Fruit fly (Drosophila melanogaster): ENCODE measurements around the gene gskt.

The gskt gene

dm6 chr3R:31405277-31406207 is 33.3 kb downstream of the gskt start, which contains the start of gene PNPase (continued):
- TF ChIP-seq CG7928 (GFP tag; optimal IDR thresholded peaks at IDR 0.05) (no peak), sd (tag; optimal IDR thresholded peaks at IDR 0.05) (peak; percentile 12), CG17385 (GFP tag; optimal IDR thresholded peaks at IDR 0.05) (peak; percentile 87), gfzf (GFP tag; optimal IDR thresholded peaks at IDR 0.05) (no peak), fd3F (GFP tag; optimal IDR thresholded peaks at IDR 0.05) (no peak), CG4360 (GFP tag; IDR thresholded peaks at IDR 0.05) (peak; percentile 64; the same call in 1 of the 2 replicates), Hmx (GFP tag; optimal IDR thresholded peaks at IDR 0.05) (no peak), CG4854 (GFP tag; optimal IDR thresholded peaks at IDR 0.05) (no peak), org-1 (GFP tag; optimal IDR thresholded peaks at IDR 0.05) (no peak), bbx (GFP tag; IDR thresholded peaks at IDR 0.05; ENCODE audit: partially characterized antibody) (peak; percentile 41), maf-S (GFP tag; optimal IDR thresholded peaks at IDR 0.05) (no peak), psq (GFP tag; optimal IDR thresholded peaks at IDR 0.05) (no peak), pros (GFP tag; optimal IDR thresholded peaks at IDR 0.05) (peak; percentile 67), CG12769 (tag; optimal IDR thresholded peaks at IDR 0.05) (peak; percentile 34), CG13894 (tag; optimal IDR thresholded peaks at IDR 0.05) (peak; percentile 19), CG8478 (optimal IDR thresholded peaks at IDR 0.05) (peak; percentile 80), lbe (GFP tag; optimal IDR thresholded peaks at IDR 0.05) (no peak), cato (GFP tag; optimal IDR thresholded peaks at IDR 0.05; ENCODE audit: borderline replicate concordance) (no peak), CG6654 (GFP tag; optimal IDR thresholded peaks at IDR 0.05) (no peak), Bdp1 (GFP tag; optimal IDR thresholded peaks at IDR 0.05) (no peak), CG34224 (GFP tag; IDR thresholded peaks at IDR 0.05; ENCODE audit: partially characterized antibody) (no peak), CG31441 (GFP tag; IDR thresholded peaks at IDR 0.05) (no peak), CG5953 (GFP tag; IDR thresholded peaks at IDR 0.05) (no peak), CG18262 (tag; optimal IDR thresholded peaks at IDR 0.05) (no peak), knrl (GFP tag; IDR thresholded peaks at IDR 0.05; ENCODE audit: partially characterized antibody) (peak; percentile 39; the same call in 1 of the 3 replicates), HmgZ (tag; optimal IDR thresholded peaks at IDR 0.05) (peak; percentile 29), CG6683 (GFP tag; optimal IDR thresholded peaks at IDR 0.05) (no peak), Trl (optimal IDR thresholded peaks at IDR 0.05) (peak in 1 of 2 experiments; percentile 54), Trl (GFP tag; optimal IDR thresholded peaks at IDR 0.05) (no peak), HmgD (GFP tag; optimal IDR thresholded peaks at IDR 0.05) (no peak), Bgb (GFP tag; IDR thresholded peaks at IDR 0.05; ENCODE audit: partially characterized antibody) (peak; percentile 40; the same call in 1 of the 2 replicates), CG12942 (GFP tag; optimal IDR thresholded peaks at IDR 0.05) (no peak), Oli (tag; optimal IDR thresholded peaks at IDR 0.05) (no peak), CG3163 (GFP tag; optimal IDR thresholded peaks at IDR 0.05) (no peak), CG9797 (GFP tag; optimal IDR thresholded peaks at IDR 0.05) (peak; percentile 16), Hand (GFP tag; optimal IDR thresholded peaks at IDR 0.05) (peak; percentile 11), Hey (tag; optimal IDR thresholded peaks at IDR 0.05) (no peak), sna (GFP tag; IDR thresholded peaks at IDR 0.05; ENCODE audit: partially characterized antibody) (0 out of 2 replicates have a peak, but pooled peaks have one; percentile 27), CG16779 (GFP tag; IDR thresholded peaks at IDR 0.05) (0 out of 2 replicates have a peak, but pooled peaks have one; percentile 54), Stat92E (GFP tag; optimal IDR thresholded peaks at IDR 0.05) (peak in 1 of 3 experiments; percentile 39), CG11247 (GFP tag; IDR thresholded peaks at IDR 0.05) (no peak), gce (GFP tag; IDR thresholded peaks at IDR 0.05) (no peak), nom (GFP tag; optimal IDR thresholded peaks at IDR 0.05) (peak; percentile 29), CG17829 (tag; optimal IDR thresholded peaks at IDR 0.05) (no peak), unc-4 (GFP tag; IDR thresholded peaks at IDR 0.05; ENCODE audit: partially characterized antibody) (peak; percentile 31; the same call in 1 of the 2 replicates), CG3995 (GFP tag; optimal IDR thresholded peaks at IDR 0.05) (peak; percentile 63), CG11695 (GFP tag; IDR thresholded peaks at IDR 0.05) (0 out of 3 replicates have a peak, but pooled peaks have one; percentile 30)
